Worm (Caenorhabditis elegans) whole organism, midembryonic: Measurements from ENCODE around the gene str-261.

Experiments
- flt-1 ChIP-seq: fragments of 200-800 bp; sonication (Bioruptor generic); IDR thresholded peaks from 2 replicates; pipeline ENCODE4 v1.3.6; 2022; ENCODE audit warnings: missing genetic modification characterization, missing compliant biosample characterization
- ztf-29 ChIP-seq: fragments of 200-800 bp; sonication (Bioruptor generic); IDR thresholded peaks from 2 replicates; pipeline ENCODE4 v1.3.6; 2022; ENCODE audit warnings: missing genetic modification reagents, missing genetic modification characterization, missing compliant biosample characterization

ce11 chrIII:11101246-11101645, 26.9 kb downstream of the str-261 start:
- TF ChIP-seq ztf-29 (no peak), flt-1 (GFP tag; lab: Robert Waterston, UW) (no peak)
